Worm (Caenorhabditis elegans): ENCODE data around the gene R13D11.1.

R13D11.1 gene

ce11 chrV:774875-775359 is 42.4 kb upstream of the R13D11.1 start, which contains the start of gene srbc-58 (continued):
- TF ChIP-seq nhr-111 (GFP tag; optimal IDR thresholded peaks at IDR 0.05) = no peak
- no peak for TF ChIP-seq snpc-4 (tag; optimal IDR thresholded peaks at IDR 0.05)
- TF ChIP-seq nhr-237 (tag; optimal IDR thresholded peaks at IDR 0.05) = no peak
- peak; percentile 70 for TF ChIP-seq arid-1 (GFP tag; conservative IDR thresholded peaks at IDR 0.05)
- TF ChIP-seq duxl-1 (tag; optimal IDR thresholded peaks at IDR 0.05; ENCODE audit: poor library complexity) = no peak
- TF ChIP-seq ceh-20 (GFP tag; IDR thresholded peaks at IDR 0.05) = no peak
- no peak for TF ChIP-seq vab-7 (GFP tag; IDR thresholded peaks at IDR 0.05)
- TF ChIP-seq ZK546.5 (tag; optimal IDR thresholded peaks at IDR 0.05) = no peak
- no peak for TF ChIP-seq mep-1 (tag; optimal IDR thresholded peaks at IDR 0.05)
- no peak for TF ChIP-seq F10B5.3 (tag; optimal IDR thresholded peaks at IDR 0.05)

ce11 chrV:777285-777684 is 40.0 kb upstream of the R13D11.1 start, which contains the start of gene R09E12.9:
R09E12.9 (plus strand) TSS chrV:777600.
- TF ChIP-seq nhr-28 (tag; optimal IDR thresholded peaks at IDR 0.05) = peak; percentile 100
- peak; percentile 20 for TF ChIP-seq duxl-1 (tag; optimal IDR thresholded peaks at IDR 0.05; ENCODE audit: poor library complexity)
- peak; percentile 95 for TF ChIP-seq nhr-42 (GFP tag; IDR thresholded peaks at IDR 0.05)
- peak; percentile 3 for TF ChIP-seq dpl-1 (GFP tag; optimal IDR thresholded peaks at IDR 0.05)
- no peak for TF ChIP-seq ama-1 (optimal IDR thresholded peaks at IDR 0.05)
- peak; percentile 100 for TF ChIP-seq nhr-77 (tag; optimal IDR thresholded peaks at IDR 0.05)

ce11 chrV:778339-778738 is 38.9 kb upstream of the R13D11.1 start, which contains the start of gene srbc-59:
srbc-59 (plus strand) TSS chrV:778639.
- TF ChIP-seq lin-39 (tag; optimal IDR thresholded peaks at IDR 0.05) = no peak
- no peak for TF ChIP-seq ztf-11 (tag; optimal IDR thresholded peaks at IDR 0.05)
- no peak for TF ChIP-seq unc-130 (GFP tag; optimal IDR thresholded peaks at IDR 0.05)
- TF ChIP-seq lir-3 (tag; optimal IDR thresholded peaks at IDR 0.05) = no peak
- no peak for TF ChIP-seq vab-7 (GFP tag; IDR thresholded peaks at IDR 0.05)

- no peak for TF ChIP-seq zfp-2 (tag; optimal IDR thresholded peaks at IDR 0.05)
- no peak for TF ChIP-seq gei-8 (GFP tag; optimal IDR thresholded peaks at IDR 0.05)
- TF ChIP-seq zfp-3 (GFP tag; conservative IDR thresholded peaks at IDR 0.05) = no peak
- TF ChIP-seq hlh-30 (tag; optimal IDR thresholded peaks at IDR 0.05; ENCODE audit: insufficient read depth) = no peak
- no peak for TF ChIP-seq mxl-2 (GFP tag; conservative IDR thresholded peaks at IDR 0.05)
- TF ChIP-seq zag-1 (tag; optimal IDR thresholded peaks at IDR 0.05) = no peak
- TF ChIP-seq tra-1 (GFP tag; IDR thresholded peaks at IDR 0.05) = no peak
- no peak for TF ChIP-seq pha-4 (GFP tag; IDR thresholded peaks at IDR 0.05)
- TF ChIP-seq pha-4 (tag; optimal IDR thresholded peaks at IDR 0.05) = no peak
- TF ChIP-seq nhr-237 (tag; optimal IDR thresholded peaks at IDR 0.05) = no peak
- no peak for TF ChIP-seq unc-39 (tag; optimal IDR thresholded peaks at IDR 0.05)
- no peak for TF ChIP-seq hmg-1.1 (GFP tag; IDR thresholded peaks at IDR 0.05)
These were observed 37.3 kb upstream of the R13D11.1 start, which contains the start of gene srbc-60 for ce11 chrV:779999-780398. srbc-60 (plus strand) TSS chrV:780299.

ce11 chrV:782432-782831 is 34.9 kb upstream of the R13D11.1 start, which contains the start of gene srab-16:
srab-16 (plus strand) TSS chrV:782732.
- TF ChIP-seq T26A8.4 (GFP tag; IDR thresholded peaks at IDR 0.05) (no peak), ZK546.5 (tag; optimal IDR thresholded peaks at IDR 0.05) (no peak), tra-1 (GFP tag; IDR thresholded peaks at IDR 0.05) (no peak), hif-1 (tag; optimal IDR thresholded peaks at IDR 0.05) (no peak), php-3 (GFP tag; IDR thresholded peaks at IDR 0.05) (no peak), ztf-11 (tag; optimal IDR thresholded peaks at IDR 0.05) (no peak), zag-1 (tag; optimal IDR thresholded peaks at IDR 0.05) (no peak), nhr-10 (tag; optimal IDR thresholded peaks at IDR 0.05) (no peak), vab-7 (GFP tag; IDR thresholded peaks at IDR 0.05) (no peak), zip-2 (tag; optimal IDR thresholded peaks at IDR 0.05) (no peak), ZK337.2 (GFP tag; IDR thresholded peaks at IDR 0.05) (no peak), lin-38 (GFP tag; IDR thresholded peaks at IDR 0.05) (no peak), zip-11 (GFP tag; IDR thresholded peaks at IDR 0.05) (no peak), Y75B8A.6 (GFP tag; IDR thresholded peaks at IDR 0.05) (no peak), nhr-102 (tag; optimal IDR thresholded peaks at IDR 0.05) (no peak)

All from whole organism, L4 larva.